Worm (Caenorhabditis elegans) whole organism, L1 larva: Measurements from ENCODE around the gene srv-25.

ENCODE experiments used
- C04F5.9 ChIP-seq: sonication (generic microtip); optimal IDR thresholded peaks from 2 replicates; lab custom pipeline; 2016; ENCODE audit warnings: missing genetic modification characterization, missing compliant biosample characterization
- F16B12.6 ChIP-seq: fragments of 150-350 bp; optimal IDR thresholded peaks from 2 replicates; lab custom pipeline; 2014; ENCODE audit warnings: missing biosample characterization, missing genetic modification characterization
- mep-1 ChIP-seq: fragments of 150-350 bp; optimal IDR thresholded peaks from 2 replicates; lab custom pipeline; 2014; ENCODE audit warnings: missing biosample characterization, missing genetic modification characterization
- nhr-11 ChIP-seq: fragments of 150-350 bp; optimal IDR thresholded peaks from 2 replicates; lab custom pipeline; 2014; ENCODE audit warnings: missing biosample characterization, missing genetic modification characterization
- nhr-237 ChIP-seq: fragments of 150-350 bp; optimal IDR thresholded peaks from 2 replicates; lab custom pipeline; 2014; ENCODE audit warnings: missing biosample characterization, missing genetic modification characterization
- nhr-28 ChIP-seq: fragments of 150-350 bp; optimal IDR thresholded peaks from 2 replicates; lab custom pipeline; 2014; ENCODE audit warnings: missing biosample characterization, missing genetic modification characterization
- nhr-77 ChIP-seq: fragments of 150-350 bp; optimal IDR thresholded peaks from 2 replicates; lab custom pipeline; 2014; ENCODE audit warnings: missing biosample characterization, missing genetic modification characterization
- pag-3 ChIP-seq: sonication (generic microtip); optimal IDR thresholded peaks from 2 replicates; lab custom pipeline; 2017; ENCODE audit warnings: missing genetic modification characterization, mild to moderate bottlenecking, missing compliant biosample characterization, antibody characterized with exemption, borderline replicate concordance; ENCODE audit not compliant: insufficient read depth
- snpc-4 ChIP-seq: fragments of 150-350 bp; optimal IDR thresholded peaks from 2 replicates; lab custom pipeline; 2014; ENCODE audit warnings: missing biosample characterization, missing genetic modification characterization
- vab-15 ChIP-seq: sonication (generic microtip); optimal IDR thresholded peaks from 2 replicates; lab custom pipeline; 2017; ENCODE audit warnings: missing genotype, mild to moderate bottlenecking, missing genetic modification characterization, missing compliant biosample characterization
- xbp-1 ChIP-seq: sonication (generic microtip); optimal IDR thresholded peaks from 2 replicates; lab custom pipeline; 2016; ENCODE audit warnings: missing genetic modification characterization, missing compliant biosample characterization
- zag-1 ChIP-seq: fragments of 150-350 bp; optimal IDR thresholded peaks from 2 replicates; lab custom pipeline; 2014; ENCODE audit warnings: missing biosample characterization, missing genetic modification characterization

DNA sequence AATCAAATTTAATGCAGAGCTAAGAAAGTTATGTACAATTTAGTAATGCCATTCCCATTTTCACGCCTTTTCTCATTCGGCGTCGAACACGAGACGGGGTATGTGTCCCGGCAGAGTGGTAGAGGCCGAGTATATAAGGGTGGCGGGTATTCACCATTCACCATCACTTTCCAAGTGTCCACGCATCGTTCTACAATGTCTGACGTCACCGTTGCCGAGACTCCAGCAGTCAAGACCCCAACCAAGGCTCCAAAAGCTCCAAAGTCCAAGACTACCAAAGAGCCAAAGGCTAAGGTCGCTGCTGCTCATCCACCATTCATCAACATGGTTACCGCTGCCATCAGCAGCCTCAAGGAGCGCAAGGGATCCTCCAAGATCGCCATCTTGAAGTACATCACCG, 9.5 kb downstream of the srv-25 start, which contains the start of gene hil-2:
- no peak for TF ChIP-seq nhr-77
- TF ChIP-seq C04F5.9 = no peak
- no peak for TF ChIP-seq vab-15 (tag; lab: Kevin White, UChicago)
- TF ChIP-seq nhr-28 = no peak
- no peak for TF ChIP-seq xbp-1 (tag; lab: Kevin White, UChicago)
- TF ChIP-seq mep-1 (tag; lab: Kevin White, UChicago) = no peak
- TF ChIP-seq nhr-11 (tag; lab: Kevin White, UChicago) = no peak
- TF ChIP-seq F16B12.6 (tag; lab: Kevin White, UChicago) = no peak
- TF ChIP-seq snpc-4 (tag; lab: Kevin White, UChicago) = no peak
- TF ChIP-seq nhr-237 (tag; lab: Kevin White, UChicago) = no peak
- TF ChIP-seq pag-3 (tag; lab: Kevin White, UChicago) = no peak
- no peak for TF ChIP-seq zag-1 (tag; lab: Kevin White, UChicago)
